Fruit fly (Drosophila melanogaster) whole organism, embryonic: ENCODE measurements around the gene CG11089.
A peak's percentile ranks its signal among the peaks of the same experiment; 100 is the strongest.

Experiments
- Aef1 ChIP-seq: fragments of 200-800 bp; sonication (Bioruptor generic); IDR thresholded peaks from 3 replicates; pipeline ENCODE4 v1.3.6; 2022; ENCODE audit warnings: missing biosample characterization, missing genetic modification characterization
- BEAF-32 ChIP-seq: fragments of 200-800 bp; sonication (Bioruptor generic); optimal IDR thresholded peaks from 3 replicates; lab custom pipeline; 2017; ENCODE audit warnings: missing biosample characterization, missing genetic modification characterization, mild to moderate bottlenecking, moderate library complexity, missing genetic modification reagents
- C15 ChIP-seq: fragments of 200-800 bp; sonication (Bioruptor generic); IDR thresholded peaks from 3 replicates; pipeline ENCODE4 v1.3.6; 2022; ENCODE audit warnings: missing biosample characterization, missing genetic modification characterization
- CG11723 ChIP-seq: fragments of 200-800 bp; sonication (Bioruptor generic); optimal IDR thresholded peaks from 2 replicates; lab custom pipeline; 2017; ENCODE audit warnings: missing biosample characterization, mild to moderate bottlenecking, missing genetic modification characterization
- CG12071 ChIP-seq: fragments of 200-800 bp; sonication (Bioruptor generic); optimal IDR thresholded peaks from 3 replicates; lab custom pipeline; 2018; ENCODE audit warnings: missing biosample characterization, mild to moderate bottlenecking, missing genetic modification characterization
- CG12219 ChIP-seq: fragments of 200-800 bp; sonication (Bioruptor generic); optimal IDR thresholded peaks from 3 replicates; lab custom pipeline; 2018; ENCODE audit warnings: missing biosample characterization, mild to moderate bottlenecking, missing genetic modification characterization
- CG13123 ChIP-seq: fragments of 200-800 bp; sonication (Bioruptor generic); optimal IDR thresholded peaks from 2 replicates; lab custom pipeline; 2016; ENCODE audit warnings: missing biosample characterization, missing genetic modification characterization
- CG14050 ChIP-seq: fragments of 200-800 bp; sonication (Bioruptor generic); IDR thresholded peaks from 3 replicates; pipeline ENCODE4 v1.3.6; 2022; ENCODE audit warnings: missing biosample characterization, missing genetic modification characterization
- CG14667 ChIP-seq: fragments of 200-800 bp; sonication (Bioruptor generic); IDR thresholded peaks from 2 replicates; pipeline ENCODE4 v1.3.6; 2022; ENCODE audit warnings: missing biosample characterization, missing genetic modification characterization
- CG15269 ChIP-seq: fragments of 200-800 bp; sonication (Bioruptor generic); optimal IDR thresholded peaks from 2 replicates; lab custom pipeline; 2018; ENCODE audit warnings: missing biosample characterization, mild to moderate bottlenecking, missing genetic modification characterization, moderate library complexity
- CG1602 ChIP-seq: fragments of 200-800 bp; sonication (Bioruptor generic); optimal IDR thresholded peaks from 3 replicates; lab custom pipeline; 2016; ENCODE audit warnings: missing biosample characterization, missing genetic modification characterization
- CG1647 ChIP-seq: fragments of 200-800 bp; sonication (Bioruptor generic); optimal IDR thresholded peaks from 3 replicates; lab custom pipeline; 2016; ENCODE audit warnings: missing biosample characterization, missing genetic modification characterization
- CG17328 ChIP-seq: fragments of 200-800 bp; sonication (Bioruptor generic); IDR thresholded peaks from 2 replicates; pipeline ENCODE4 v1.3.6; 2022; ENCODE audit warnings: missing biosample characterization, missing genetic modification characterization
- CG18262 ChIP-seq: fragments of 200-800 bp; optimal IDR thresholded peaks from 3 replicates; lab custom pipeline; 2019; ENCODE audit warnings: missing biosample characterization, mild to moderate bottlenecking, missing genetic modification characterization, moderate library complexity
- CG30020 ChIP-seq: fragments of 200-800 bp; optimal IDR thresholded peaks from 2 replicates; lab custom pipeline; 2019; ENCODE audit warnings: missing biosample characterization, mild to moderate bottlenecking, missing genetic modification characterization, moderate library complexity
- CG34376 ChIP-seq: fragments of 200-800 bp; sonication (Bioruptor generic); optimal IDR thresholded peaks from 2 replicates; lab custom pipeline; 2018; ENCODE audit warnings: missing biosample characterization, mild to moderate bottlenecking, missing genetic modification characterization
- CG5245 ChIP-seq: fragments of 200-800 bp; sonication (Bioruptor generic); optimal IDR thresholded peaks from 3 replicates; lab custom pipeline; 2016; ENCODE audit warnings: missing biosample characterization, missing genetic modification characterization
- CG6765 ChIP-seq: fragments of 200-800 bp; sonication (Bioruptor generic); optimal IDR thresholded peaks from 3 replicates; lab custom pipeline; 2017; ENCODE audit warnings: missing biosample characterization, mild to moderate bottlenecking, missing genetic modification characterization
- CG6813 ChIP-seq: fragments of 200-800 bp; sonication (Bioruptor generic); optimal IDR thresholded peaks from 2 replicates; lab custom pipeline; 2017; ENCODE audit warnings: missing biosample characterization, missing genetic modification characterization, mild to moderate bottlenecking, moderate library complexity, missing genetic modification reagents
- CG7786 ChIP-seq: fragments of 200-800 bp; sonication (Bioruptor generic); optimal IDR thresholded peaks from 2 replicates; lab custom pipeline; 2016; ENCODE audit warnings: missing biosample characterization, missing genetic modification characterization
- CG9609 ChIP-seq: fragments of 200-800 bp; sonication (Bioruptor generic); optimal IDR thresholded peaks from 3 replicates; lab custom pipeline; 2016; ENCODE audit warnings: missing biosample characterization, missing genetic modification characterization
- CG9797 ChIP-seq: fragments of 200-800 bp; sonication (Bioruptor generic); optimal IDR thresholded peaks from 3 replicates; lab custom pipeline; 2018; ENCODE audit warnings: missing biosample characterization, mild to moderate bottlenecking, missing genetic modification characterization
- CG9876 ChIP-seq: fragments of 200-800 bp; sonication (Bioruptor generic); optimal IDR thresholded peaks from 2 replicates; lab custom pipeline; 2016; ENCODE audit warnings: missing biosample characterization, missing genetic modification characterization
- Camta ChIP-seq: fragments of 200-800 bp; sonication (Bioruptor generic); optimal IDR thresholded peaks from 2 replicates; lab custom pipeline; 2016; ENCODE audit warnings: missing biosample characterization, missing genetic modification characterization
- Doc3 ChIP-seq: fragments of 200-800 bp; sonication (Bioruptor generic); IDR thresholded peaks from 3 replicates; pipeline ENCODE4 v1.3.6; 2022; ENCODE audit warnings: missing biosample characterization, missing genetic modification characterization; ENCODE audit not compliant: partially characterized antibody
- Drgx ChIP-seq: fragments of 200-800 bp; sonication (Bioruptor generic); IDR thresholded peaks from 2 replicates; pipeline ENCODE4 v1.3.6; 2022; ENCODE audit warnings: missing biosample characterization, missing genetic modification characterization
- Elba2 ChIP-seq: fragments of 200-800 bp; sonication (Bioruptor generic); optimal IDR thresholded peaks from 3 replicates; lab custom pipeline; 2016; ENCODE audit warnings: missing biosample characterization, missing genetic modification characterization
- Ets65A ChIP-seq: fragments of 200-800 bp; sonication (Bioruptor generic); peaks from one replicate; lab custom pipeline; 2016; ENCODE audit warnings: missing biosample characterization, missing genetic modification characterization
- Hr3 ChIP-seq: fragments of 200-800 bp; sonication (Bioruptor generic); optimal IDR thresholded peaks from 3 replicates; lab custom pipeline; 2016; ENCODE audit warnings: missing biosample characterization, missing genetic modification characterization
- Lpt ChIP-seq: fragments of >200 bp; optimal IDR thresholded peaks from 2 replicates; lab custom pipeline; 2018; ENCODE audit warnings: missing biosample characterization, missing genetic modification characterization
- MTF-1 ChIP-seq: fragments of 200-800 bp; sonication (Bioruptor generic); optimal IDR thresholded peaks from 2 replicates; lab custom pipeline; 2018; ENCODE audit warnings: missing biosample characterization, mild to moderate bottlenecking, missing genetic modification characterization, borderline replicate concordance
- Nf-YA ChIP-seq: fragments of 200-800 bp; sonication (Bioruptor generic); IDR thresholded peaks from 2 replicates; pipeline ENCODE4 v1.3.6; 2022; ENCODE audit warnings: missing biosample characterization, missing genetic modification characterization
- Nf-YB ChIP-seq: fragments of 200-800 bp; sonication (Bioruptor generic); optimal IDR thresholded peaks from 3 replicates; lab custom pipeline; 2019; ENCODE audit warnings: missing biosample characterization, mild to moderate bottlenecking, missing genetic modification characterization, moderate library complexity
- Poxn ChIP-seq: fragments of 200-800 bp; sonication (Bioruptor generic); IDR thresholded peaks from 2 replicates; pipeline ENCODE4 v1.3.6; 2022; ENCODE audit warnings: missing biosample characterization, missing genetic modification characterization
- Sry-δ ChIP-seq: fragments of 200-800 bp; sonication (Bioruptor generic); optimal IDR thresholded peaks from 2 replicates; lab custom pipeline; 2016; ENCODE audit warnings: missing biosample characterization, missing genetic modification characterization
- ash1 ChIP-seq: fragments of 200-800 bp; sonication (Bioruptor generic); optimal IDR thresholded peaks from 2 replicates; lab custom pipeline; 2018; ENCODE audit warnings: missing biosample characterization, mild to moderate bottlenecking, missing genetic modification characterization
- chn ChIP-seq: fragments of 200-800 bp; sonication (Bioruptor generic); optimal IDR thresholded peaks from 2 replicates; lab custom pipeline; 2016; ENCODE audit warnings: missing biosample characterization, missing genetic modification characterization
- danr ChIP-seq: fragments of 200-800 bp; sonication (Bioruptor generic); IDR thresholded peaks from 2 replicates; pipeline ENCODE4 v1.3.6; 2022; ENCODE audit warnings: missing biosample characterization, missing genetic modification characterization
- dimm ChIP-seq: fragments of 200-800 bp; sonication (Bioruptor generic); IDR thresholded peaks from 2 replicates; pipeline ENCODE4 v1.3.6; 2022; ENCODE audit warnings: missing biosample characterization, missing genetic modification characterization
- dmrt99B ChIP-seq: fragments of 200-800 bp; sonication (Bioruptor generic); optimal IDR thresholded peaks from 2 replicates; lab custom pipeline; 2018; ENCODE audit warnings: missing biosample characterization, mild to moderate bottlenecking, missing genetic modification characterization, moderate library complexity
- en ChIP-seq: fragments of 200-800 bp; sonication (Bioruptor generic); optimal IDR thresholded peaks from 2 replicates; lab custom pipeline; 2016; ENCODE audit warnings: missing biosample characterization, missing genetic modification characterization
- gro ChIP-seq: fragments of 200-800 bp; sonication (Bioruptor generic); optimal IDR thresholded peaks from 2 replicates; lab custom pipeline; 2016; ENCODE audit warnings: missing biosample characterization, missing genetic modification characterization
- gsb ChIP-seq: fragments of 200-800 bp; sonication (Bioruptor generic); IDR thresholded peaks from 2 replicates; pipeline ENCODE4 v1.3.6; 2022; ENCODE audit warnings: missing biosample characterization, missing genetic modification characterization
- her ChIP-seq: fragments of 200-800 bp; sonication (Bioruptor generic); optimal IDR thresholded peaks from 2 replicates; lab custom pipeline; 2016; ENCODE audit warnings: missing biosample characterization, missing genetic modification characterization
- lov ChIP-seq, 2 experiments: fragments of 200-800 bp in 1 of 2; fragments of >200 bp in 1 of 2; sonication (Bioruptor generic) in 1 of 2; IDR thresholded peaks in 1 of 2; optimal IDR thresholded peaks in 1 of 2; 2 replicates in 1 of 2; 3 replicates in 1 of 2; pipeline versions ENCODE4 v1.3.6 to Lab custom; 2017 to 2022; ENCODE audit warnings: missing biosample characterization in 1 of 2, missing genetic modification characterization in 1 of 2
- org-1 ChIP-seq: fragments of 200-800 bp; sonication (Bioruptor generic); optimal IDR thresholded peaks from 2 replicates; lab custom pipeline; 2017; ENCODE audit warnings: missing biosample characterization, missing genetic modification characterization
- otp ChIP-seq: fragments of 200-800 bp; sonication (Bioruptor generic); IDR thresholded peaks from 3 replicates; pipeline ENCODE4, ENCODE4 v1.3.6; 2022; ENCODE audit warnings: missing biosample characterization, missing genetic modification characterization
- pum ChIP-seq: fragments of 200-800 bp; sonication (Bioruptor generic); optimal IDR thresholded peaks from 2 replicates; lab custom pipeline; 2016; ENCODE audit warnings: missing biosample characterization, missing genetic modification characterization
- wor ChIP-seq: fragments of 200-800 bp; sonication (Bioruptor generic); IDR thresholded peaks from 2 replicates; pipeline ENCODE4 v1.3.6; 2022; ENCODE audit warnings: missing biosample characterization, missing genetic modification characterization

The CG11089 gene

DNA sequence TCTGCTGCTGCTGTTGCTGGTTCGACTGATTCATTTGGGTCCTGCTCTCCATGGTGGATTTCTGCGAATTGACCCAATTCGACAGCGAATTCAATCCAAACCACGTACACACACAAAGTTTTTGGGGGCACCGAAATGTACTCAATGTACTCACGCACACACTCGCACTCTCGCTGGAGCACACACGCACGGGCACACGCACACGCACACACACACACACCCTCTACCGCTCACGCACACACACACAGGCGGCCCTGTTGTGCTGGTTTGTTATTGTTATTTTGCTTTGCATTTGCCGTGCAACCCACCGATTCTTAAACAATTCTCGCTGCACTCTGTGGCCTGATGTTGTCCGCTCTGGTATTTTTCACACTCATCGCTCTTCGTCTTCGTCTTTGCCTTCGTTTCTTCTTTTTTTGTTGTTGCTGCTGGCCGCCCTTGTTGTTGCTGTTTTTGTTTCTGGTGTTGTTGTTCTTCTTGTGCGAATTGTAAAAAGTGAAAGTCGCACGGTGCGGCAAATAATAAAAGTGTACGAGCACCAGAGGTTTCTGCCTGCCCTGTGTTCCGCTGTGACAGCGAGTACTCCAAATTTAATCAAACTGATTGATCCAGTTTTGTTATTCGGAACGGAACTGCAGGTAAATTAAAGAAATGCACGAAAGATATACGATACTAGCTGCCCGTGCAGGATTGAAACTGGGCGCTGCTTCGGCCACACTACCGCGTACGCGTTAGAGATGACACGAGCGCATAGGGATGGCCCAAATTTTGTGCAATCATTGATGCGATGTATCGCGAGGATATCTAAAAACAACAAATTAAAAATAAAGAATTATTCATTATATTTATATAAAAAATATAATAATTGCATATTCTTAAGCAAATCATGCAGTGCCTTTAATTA is 654 bp upstream of the CG11089 start, which contains the start of gene CG3744 (continued):
- TF ChIP-seq CG14667 (peak; percentile 92), chn (GFP tag; lab: Kevin White, UChicago) (peak; percentile 73), CG13123 (GFP tag; lab: Kevin White, UChicago) (peak; percentile 88), C15 (GFP tag; lab: Robert Waterston, UW) (peak; percentile 88), Doc3 (peak; percentile 96), CG34376 (GFP tag; lab: Kevin White, UChicago) (peak; percentile 74), MTF-1 (GFP tag; lab: Kevin White, UChicago) (peak; percentile 81), org-1 (peak; percentile 58), gro (GFP tag; lab: Kevin White, UChicago) (peak; percentile 57), Poxn (GFP tag; lab: Robert Waterston, UW) (peak; percentile 81), Aef1 (GFP tag; lab: Robert Waterston, UW) (peak; percentile 92), Hr3 (GFP tag; lab: Kevin White, UChicago) (peak; percentile 92), CG5245 (GFP tag; lab: Kevin White, UChicago) (peak; percentile 82), Drgx (GFP tag; lab: Robert Waterston, UW) (peak; percentile 89), gsb (GFP tag; lab: Robert Waterston, UW) (peak; percentile 89), danr (GFP tag; lab: Robert Waterston, UW) (peak; percentile 73), pum (peak; percentile 68), lov (optimal IDR thresholded peaks at IDR 0.05; lab: Kevin White, UChicago) (no peak), lov (GFP tag; IDR thresholded peaks at IDR 0.05; lab: Robert Waterston, UW) (peak; percentile 93), CG9876 (GFP tag; lab: Kevin White, UChicago) (peak; percentile 41), CG17328 (GFP tag; lab: Robert Waterston, UW) (peak; percentile 93), CG6765 (GFP tag; lab: Kevin White, UChicago) (peak; percentile 61), dimm (GFP tag; lab: Robert Waterston, UW) (peak; percentile 87), Ets65A (GFP tag; lab: Kevin White, UChicago) (peak; percentile 99), Elba2 (GFP tag; lab: Kevin White, UChicago) (peak; percentile 6), en (GFP tag; lab: Kevin White, UChicago) (no peak), CG9609 (peak; percentile 77), Nf-YA (GFP tag; lab: Robert Waterston, UW) (peak; percentile 89), dmrt99B (peak; percentile 85), wor (GFP tag; lab: Robert Waterston, UW) (peak; percentile 82), Sry-δ (peak; percentile 92), CG1602 (GFP tag; lab: Kevin White, UChicago) (peak; percentile 90), CG12219 (GFP tag; lab: Kevin White, UChicago) (peak; percentile 67), Lpt (no peak), CG18262 (tag; lab: Kevin White, UChicago) (peak; percentile 89), CG14050 (peak; percentile 86), CG15269 (tag; lab: Kevin White, UChicago) (peak; percentile 90), Nf-YB (peak; percentile 74), CG12071 (GFP tag; lab: Kevin White, UChicago) (peak; percentile 69), her (GFP tag; lab: Kevin White, UChicago) (peak; percentile 39), Camta (peak; percentile 46), CG1647 (GFP tag; lab: Kevin White, UChicago) (peak; percentile 77), CG7786 (GFP tag; lab: Kevin White, UChicago) (peak; percentile 73), BEAF-32 (GFP tag; lab: Kevin White, UChicago) (peak; percentile 92), CG30020 (peak; percentile 72), otp (GFP tag; lab: Robert Waterston, UW) (peak; percentile 93), CG11723 (GFP tag; lab: Kevin White, UChicago) (peak; percentile 77), CG6813 (GFP tag; lab: Kevin White, UChicago) (peak; percentile 79), CG9797 (GFP tag; lab: Kevin White, UChicago) (peak; percentile 80), ash1 (peak; percentile 70)
